Worm (Caenorhabditis elegans) whole organism, L2 larva: ENCODE measurements around the gene F10A3.4.

ENCODE experiments used
- F13H6.1 ChIP-seq: sonication (generic microtip); optimal IDR thresholded peaks from 2 replicates; lab custom pipeline; 2016; ENCODE audit warnings: missing genetic modification characterization, missing compliant biosample characterization
- blmp-1 ChIP-seq: sonication (generic microtip); optimal IDR thresholded peaks from 2 replicates; lab custom pipeline; 2017; ENCODE audit warnings: missing genetic modification characterization, mild to moderate bottlenecking, missing compliant biosample characterization, antibody characterized with exemption, moderate library complexity; ENCODE audit not compliant: insufficient read depth
- dmd-4 ChIP-seq: sonication (generic microtip); optimal IDR thresholded peaks from 2 replicates; lab custom pipeline; 2017; ENCODE audit warnings: missing biosample characterization, missing genetic modification characterization
- mbf-1 ChIP-seq: sonication (generic microtip); optimal IDR thresholded peaks from 2 replicates; lab custom pipeline; 2017; ENCODE audit warnings: missing biosample characterization, missing genetic modification characterization
- nhr-77 ChIP-seq: fragments of 150-350 bp; optimal IDR thresholded peaks from 2 replicates; lab custom pipeline; 2014; ENCODE audit warnings: missing biosample characterization, missing genetic modification characterization
- unc-62 ChIP-seq: fragments of 150-350 bp; optimal IDR thresholded peaks from 2 replicates; lab custom pipeline; 2014; ENCODE audit warnings: missing biosample characterization, missing genetic modification reagents, missing genetic modification characterization
- ztf-11 ChIP-seq: sonication (generic microtip); optimal IDR thresholded peaks from 2 replicates; lab custom pipeline; 2017; ENCODE audit warnings: missing biosample characterization, missing genetic modification characterization
- ztf-4 ChIP-seq: fragments of 150-350 bp; optimal IDR thresholded peaks from 2 replicates; lab custom pipeline; 2014; ENCODE audit warnings: missing biosample characterization, missing genetic modification characterization

ce11 chrV:16099441-16099840, 49.5 kb upstream of the F10A3.4 start, which contains the start of gene str-7:
- TF ChIP-seq nhr-77 (tag; lab: Kevin White, UChicago): no peak
- TF ChIP-seq ztf-4: no peak
- no peak for TF ChIP-seq ztf-11 (tag; lab: Kevin White, UChicago)
- no peak for TF ChIP-seq mbf-1 (tag; lab: Kevin White, UChicago)
- TF ChIP-seq blmp-1 (tag; lab: Kevin White, UChicago): no peak
- no peak for TF ChIP-seq dmd-4 (tag; lab: Kevin White, UChicago)
- no peak for TF ChIP-seq unc-62
- no peak for TF ChIP-seq F13H6.1
